Worm (Caenorhabditis elegans) whole organism, L3 larva: ENCODE results near the gene srab-17.
A peak's percentile ranks its signal among the peaks of the same experiment; 100 is the strongest.

Experiments used
- R02D3.7 ChIP-seq: fragments of 150-350 bp; optimal IDR thresholded peaks from 2 replicates; lab custom pipeline; 2014; ENCODE audit warnings: missing biosample characterization, missing genetic modification characterization
- ZK546.5 ChIP-seq: sonication (generic microtip); optimal IDR thresholded peaks from 2 replicates; lab custom pipeline; 2017; ENCODE audit warnings: missing biosample characterization, missing genetic modification characterization
- aly-2 ChIP-seq: fragments of 150-350 bp; optimal IDR thresholded peaks from 2 replicates; lab custom pipeline; 2014; ENCODE audit warnings: missing biosample characterization, missing genetic modification characterization
- ama-1 ChIP-seq: fragments of 150-350 bp; optimal IDR thresholded peaks from 2 replicates; lab custom pipeline; 2018
- ceh-82 ChIP-seq: fragments of 150-350 bp; optimal IDR thresholded peaks from 2 replicates; lab custom pipeline; 2014; ENCODE audit warnings: missing biosample characterization, missing genetic modification characterization
- ceh-9 ChIP-seq: sonication (generic microtip); optimal IDR thresholded peaks from 2 replicates; lab custom pipeline; 2018; ENCODE audit warnings: missing biosample characterization, missing genetic modification characterization
- daf-12 ChIP-seq: fragments of 150-350 bp; optimal IDR thresholded peaks from 2 replicates; lab custom pipeline; 2014; ENCODE audit warnings: missing biosample characterization, missing genetic modification reagents, missing genetic modification characterization
- egl-27 ChIP-seq: sonication (generic microtip); optimal IDR thresholded peaks from 4 replicates; lab custom pipeline; 2017; ENCODE audit warnings: missing biosample characterization, missing genetic modification reagents, missing genetic modification characterization
- egl-5 ChIP-seq: fragments of 150-350 bp; optimal IDR thresholded peaks from 2 replicates; lab custom pipeline; 2017; ENCODE audit warnings: missing biosample characterization, missing genetic modification reagents, missing genetic modification characterization, inconsistent platforms
- elt-1 ChIP-seq: fragments of 150-350 bp; optimal IDR thresholded peaks from 2 replicates; lab custom pipeline; 2014; ENCODE audit warnings: missing biosample characterization, missing genetic modification characterization
- elt-3 ChIP-seq, 3 experiments: fragments of 150-350 bp in 1 of 3; sonication (generic microtip) in 2 of 3; optimal IDR thresholded peaks; 2 replicates in 2 of 3; 4 replicates in 1 of 3; lab custom pipeline; 2014 to 2017; ENCODE audit warnings: missing biosample characterization in 3 of 3, missing genetic modification characterization in 3 of 3
- eor-1 ChIP-seq, 2 experiments: fragments of 150-350 bp; optimal IDR thresholded peaks; 2 replicates each; lab custom pipeline; 2014 to 2018; ENCODE audit warnings: missing biosample characterization in 2 of 2, missing genetic modification characterization in 2 of 2
- fos-1 ChIP-seq: fragments of 150-350 bp; optimal IDR thresholded peaks from 2 replicates; lab custom pipeline; 2014; ENCODE audit warnings: missing biosample characterization, missing genetic modification characterization
- hmg-11 ChIP-seq: sonication (generic microtip); optimal IDR thresholded peaks from 2 replicates; lab custom pipeline; 2016; ENCODE audit warnings: missing genetic modification characterization, missing compliant biosample characterization
- jun-1 ChIP-seq: fragments of 150-350 bp; optimal IDR thresholded peaks from 2 replicates; lab custom pipeline; 2014; ENCODE audit warnings: missing biosample characterization, missing genetic modification reagents, missing genetic modification characterization
- lin-15B ChIP-seq: fragments of 150-350 bp; optimal IDR thresholded peaks from 2 replicates; lab custom pipeline; 2014; ENCODE audit warnings: missing biosample characterization, missing genetic modification characterization
- lin-39 ChIP-seq: fragments of 150-350 bp; optimal IDR thresholded peaks from 2 replicates; lab custom pipeline; 2018; ENCODE audit warnings: missing biosample characterization, missing genetic modification reagents, missing genetic modification characterization
- lsy-12 ChIP-seq: sonication (generic microtip); optimal IDR thresholded peaks from 2 replicates; lab custom pipeline; 2016; ENCODE audit warnings: mild to moderate bottlenecking, missing genetic modification characterization, missing compliant biosample characterization
- mdl-1 ChIP-seq: fragments of 150-350 bp; optimal IDR thresholded peaks from 2 replicates; lab custom pipeline; 2014; ENCODE audit warnings: missing biosample characterization, missing genetic modification characterization
- nfya-1 ChIP-seq: sonication (generic microtip); optimal IDR thresholded peaks from 2 replicates; lab custom pipeline; 2017; ENCODE audit warnings: missing genetic modification characterization, mild to moderate bottlenecking, missing compliant biosample characterization, antibody characterized with exemption, moderate library complexity; ENCODE audit not compliant: insufficient read depth
- nhr-12 ChIP-seq: fragments of 150-350 bp; optimal IDR thresholded peaks from 2 replicates; lab custom pipeline; 2014; ENCODE audit warnings: missing biosample characterization, missing genetic modification characterization
- nhr-23 ChIP-seq: fragments of 150-350 bp; optimal IDR thresholded peaks from 2 replicates; lab custom pipeline; 2014; ENCODE audit warnings: missing biosample characterization, missing genetic modification reagents, missing genetic modification characterization
- nhr-237 ChIP-seq: fragments of 150-350 bp; optimal IDR thresholded peaks from 2 replicates; lab custom pipeline; 2014; ENCODE audit warnings: missing biosample characterization, missing genetic modification characterization
- nhr-25 ChIP-seq: sonication (generic microtip); optimal IDR thresholded peaks from 2 replicates; lab custom pipeline; 2017; ENCODE audit warnings: missing biosample characterization, missing genetic modification characterization
- nhr-28 ChIP-seq: fragments of 150-350 bp; optimal IDR thresholded peaks from 2 replicates; lab custom pipeline; 2014; ENCODE audit warnings: missing biosample characterization, missing genetic modification characterization
- nhr-67 ChIP-seq: fragments of 150-350 bp; optimal IDR thresholded peaks from 2 replicates; lab custom pipeline; 2014; ENCODE audit warnings: missing biosample characterization, missing genetic modification characterization
- nhr-77 ChIP-seq: fragments of 150-350 bp; optimal IDR thresholded peaks from 2 replicates; lab custom pipeline; 2014; ENCODE audit warnings: missing biosample characterization, missing genetic modification characterization
- pha-4 ChIP-seq: fragments of 150-350 bp; optimal IDR thresholded peaks from 2 replicates; lab custom pipeline; 2014; ENCODE audit warnings: missing biosample characterization, missing genetic modification reagents, missing genetic modification characterization
- pqm-1 ChIP-seq: fragments of 150-350 bp; optimal IDR thresholded peaks from 2 replicates; lab custom pipeline; 2017; ENCODE audit warnings: missing biosample characterization, missing genetic modification characterization, inconsistent platforms
- snpc-4 ChIP-seq: fragments of 150-350 bp; optimal IDR thresholded peaks from 2 replicates; lab custom pipeline; 2014; ENCODE audit warnings: missing biosample characterization, missing genetic modification characterization
- tbx-2 ChIP-seq: sonication (generic microtip); optimal IDR thresholded peaks from 2 replicates; lab custom pipeline; 2016; ENCODE audit warnings: mild to moderate bottlenecking, missing genetic modification characterization, missing compliant biosample characterization
- unc-39 ChIP-seq: sonication (generic microtip); optimal IDR thresholded peaks from 4 replicates; lab custom pipeline; 2017; ENCODE audit warnings: missing biosample characterization, missing genetic modification characterization
- unc-62 ChIP-seq: fragments of 150-350 bp; sonication (generic microtip); optimal IDR thresholded peaks from 4 replicates; lab custom pipeline; 2014; ENCODE audit warnings: missing biosample characterization, missing genetic modification reagents, missing genetic modification characterization
- zag-1 ChIP-seq: fragments of 150-350 bp; optimal IDR thresholded peaks from 2 replicates; lab custom pipeline; 2014; ENCODE audit warnings: missing biosample characterization, missing genetic modification characterization
- ztf-11 ChIP-seq: fragments of 150-350 bp; optimal IDR thresholded peaks from 2 replicates; lab custom pipeline; 2014; ENCODE audit warnings: missing biosample characterization, missing genetic modification characterization
- ztf-4 ChIP-seq: fragments of 150-350 bp; optimal IDR thresholded peaks from 2 replicates; lab custom pipeline; 2014; ENCODE audit warnings: missing biosample characterization, missing genetic modification characterization

Gene srab-17

DNA sequence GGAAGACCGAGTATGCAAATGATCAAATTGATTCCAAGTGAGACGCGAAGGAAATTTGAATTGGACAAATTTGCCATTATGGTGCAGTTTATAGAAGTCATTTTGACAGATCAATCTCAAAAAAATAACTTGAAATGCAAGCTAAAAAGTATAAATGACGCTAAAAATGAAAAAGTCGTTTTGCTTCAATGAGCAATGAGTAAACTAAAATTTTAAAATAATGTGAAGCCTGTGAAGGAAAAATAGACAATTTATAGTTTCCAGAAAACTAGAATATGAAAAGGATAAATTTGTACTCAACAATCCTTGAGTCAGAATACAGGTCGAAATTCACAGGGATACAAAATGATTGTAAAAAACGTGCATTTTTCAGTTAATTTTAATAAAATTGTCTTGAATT lies at the start of gene srab-17:
TSS of gene srab-17 (minus strand) at position 101 of the 400 bp plus-strand sequence.
- TF ChIP-seq nhr-23 (tag; lab: Kevin White, UChicago) (no peak), ama-1 (lab: Kevin White, UChicago) (no peak), lin-39 (no peak), daf-12 (tag; lab: Kevin White, UChicago) (no peak), fos-1 (tag; lab: Kevin White, UChicago) (no peak), ceh-82 (tag; lab: Kevin White, UChicago) (no peak), unc-39 (tag; lab: Kevin White, UChicago) (no peak), nhr-12 (tag; lab: Kevin White, UChicago) (no peak), nhr-25 (tag; lab: Kevin White, UChicago) (no peak), mdl-1 (tag; lab: Kevin White, UChicago) (no peak), zag-1 (tag; lab: Kevin White, UChicago) (no peak), pqm-1 (tag; lab: Kevin White, UChicago) (no peak), elt-3 (tag; optimal IDR thresholded peaks at IDR 0.05; lab: Kevin White, UChicago) (no peak), R02D3.7 (no peak), lsy-12 (tag; lab: Kevin White, UChicago) (no peak), nhr-237 (tag; lab: Kevin White, UChicago) (no peak), pha-4 (tag; lab: Kevin White, UChicago) (no peak), ZK546.5 (tag; lab: Kevin White, UChicago) (no peak), egl-5 (no peak)
- TF ChIP-seq, all 47 proteins: peak for 0

DNA sequence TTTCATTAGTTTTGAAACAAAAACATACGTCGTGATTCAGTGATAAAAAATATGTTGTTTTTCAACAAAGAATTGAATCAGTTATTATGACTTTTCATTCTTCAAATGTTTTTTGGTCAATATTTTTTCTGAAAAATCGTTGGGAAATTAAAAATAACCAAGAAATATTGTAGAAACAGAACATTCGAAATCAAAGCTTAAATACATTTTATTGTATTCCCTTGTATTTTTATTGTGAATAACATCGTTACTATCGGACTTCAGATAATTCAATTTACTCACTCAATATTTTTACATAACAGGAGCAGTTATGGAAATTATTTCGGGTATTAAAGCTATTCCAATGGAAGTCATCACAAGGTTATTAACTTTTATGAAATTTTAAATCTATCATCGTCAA lies 48.5 kb upstream of the srab-17 start, which contains the start of gene C50H2.4:
TSS of gene C50H2.4 (plus strand) at position 301 of the 400 bp plus-strand sequence.
- TF ChIP-seq lsy-12 (tag; lab: Kevin White, UChicago) (no peak), jun-1 (tag; lab: Kevin White, UChicago) (no peak), ztf-11 (no peak), aly-2 (tag; lab: Kevin White, UChicago) (no peak), fos-1 (tag; lab: Kevin White, UChicago) (no peak)

DNA sequence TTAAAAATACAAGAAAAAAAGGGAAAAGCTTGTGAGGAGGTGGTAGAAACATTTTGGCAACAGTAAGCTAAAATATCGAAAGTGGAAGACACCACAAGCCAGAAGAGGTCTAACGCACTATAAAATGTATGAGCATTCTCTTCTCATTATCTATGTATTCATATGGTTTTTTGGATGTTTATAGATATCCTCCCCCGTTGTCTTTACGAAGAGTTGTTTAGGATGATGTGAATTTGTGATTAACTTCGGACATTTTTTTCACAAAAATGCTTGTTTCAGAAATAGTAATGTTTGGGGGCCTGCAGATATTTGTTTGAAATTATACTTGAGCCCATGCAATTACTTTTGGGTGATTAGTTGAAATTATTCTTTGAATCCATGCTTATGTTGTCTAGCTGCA lies 46.8 kb upstream of the srab-17 start, which contains the start of gene mec-9:
TSS of gene mec-9 (minus strand) at position 101 of the 400 bp plus-strand sequence.
- TF ChIP-seq elt-1 (tag; lab: Kevin White, UChicago) (no peak), nhr-28 (tag; lab: Kevin White, UChicago) (no peak), ceh-9 (tag; lab: Kevin White, UChicago) (no peak), nhr-77 (tag; lab: Kevin White, UChicago) (no peak), ztf-11 (no peak), nhr-237 (tag; lab: Kevin White, UChicago) (no peak), hmg-11 (tag; lab: Kevin White, UChicago) (no peak), lsy-12 (tag; lab: Kevin White, UChicago) (no peak), unc-62 (GFP tag; lab: Kevin White, UChicago) (no peak), nfya-1 (no peak), egl-27 (tag; lab: Kevin White, UChicago) (no peak), fos-1 (tag; lab: Kevin White, UChicago) (no peak), R02D3.7 (no peak), elt-3 (tag; optimal IDR thresholded peaks at IDR 0.05; lab: Kevin White, UChicago) (no peak), lin-39 (no peak), lin-15B (no peak), nhr-67 (no peak), snpc-4 (tag; lab: Kevin White, UChicago) (no peak), eor-1 (tag; optimal IDR thresholded peaks at IDR 0.05; lab: Kevin White, UChicago) (no peak), tbx-2 (tag; lab: Kevin White, UChicago) (no peak)
- TF ChIP-seq, all 47 proteins: peak for 0

DNA sequence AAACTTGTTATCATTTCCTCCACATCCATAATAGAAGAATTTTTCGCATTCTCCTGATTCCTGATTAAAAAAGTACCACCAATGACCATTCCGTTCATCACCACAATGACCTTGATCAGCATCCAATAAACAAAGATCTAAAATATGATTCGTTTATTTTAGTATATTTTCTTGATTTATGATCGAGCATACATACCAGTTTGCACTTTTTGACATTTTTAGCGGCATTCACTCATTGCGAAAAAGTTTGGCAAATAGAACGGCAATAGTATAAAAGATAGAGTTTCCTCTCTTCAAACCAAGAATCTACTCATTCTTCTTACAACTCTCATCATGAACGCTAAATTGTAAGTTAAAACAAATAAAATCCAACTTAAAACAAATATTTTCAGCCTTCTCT lies 45.7 kb upstream of the srab-17 start, which contains the start of gene fipr-10:
TSS of gene fipr-10 (plus strand) at position 301 of the 400 bp plus-strand sequence.
- no peak for TF ChIP-seq nhr-12 (tag; lab: Kevin White, UChicago)

DNA sequence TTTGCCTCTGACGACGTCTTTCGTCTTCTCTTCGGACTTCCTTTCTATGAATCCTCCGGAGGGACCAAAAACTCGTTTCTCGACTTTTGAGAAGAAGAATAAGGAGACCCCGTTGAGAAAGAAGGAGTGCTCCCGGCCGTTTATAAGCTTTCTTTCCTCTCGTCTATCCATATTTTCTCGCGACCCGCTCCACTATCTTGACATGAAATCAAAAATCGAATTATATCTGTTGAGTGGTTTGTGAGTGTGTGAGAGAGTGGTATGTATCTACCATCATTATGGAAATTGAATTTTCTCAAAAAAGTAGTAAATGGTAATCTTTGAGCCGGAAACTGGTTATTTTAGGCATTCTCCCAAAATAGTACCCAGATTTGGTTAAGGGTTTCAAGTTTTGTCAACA lies 43.0 kb upstream of the srab-17 start:
- TF ChIP-seq ztf-4 (tag; lab: Kevin White, UChicago) (no peak), elt-1 (tag; lab: Kevin White, UChicago) (peak; percentile 57)
